Fruit fly (Drosophila melanogaster) whole organism, prepupa: ENCODE data around the gene qjt.

Experiments used
- CG10631 ChIP-seq: fragments of 200-800 bp; sonication (Bioruptor generic); optimal IDR thresholded peaks from 2 replicates; lab custom pipeline; 2016; ENCODE audit warnings: missing biosample characterization, missing genetic modification characterization
- CG16779 ChIP-seq: fragments of 200-800 bp; sonication (Bioruptor generic); optimal IDR thresholded peaks from 3 replicates; lab custom pipeline; 2017; ENCODE audit warnings: missing biosample characterization, mild to moderate bottlenecking, missing genetic modification characterization
- CG3919 ChIP-seq: fragments of 200-800 bp; sonication (Bioruptor generic); optimal IDR thresholded peaks from 3 replicates; lab custom pipeline; 2016; ENCODE audit warnings: missing biosample characterization, missing genetic modification characterization
- Eip75B ChIP-seq: fragments of 200-800 bp; sonication (Bioruptor generic); optimal IDR thresholded peaks from 3 replicates; lab custom pipeline; 2016; ENCODE audit warnings: missing biosample characterization, missing genetic modification characterization
- Smox ChIP-seq: fragments of 200-800 bp; sonication (Bioruptor generic); optimal IDR thresholded peaks from 3 replicates; lab custom pipeline; 2016; ENCODE audit warnings: missing biosample characterization, missing genetic modification characterization
- Sox102F ChIP-seq: fragments of 200-800 bp; sonication (Bioruptor generic); optimal IDR thresholded peaks from 2 replicates; lab custom pipeline; 2016; ENCODE audit warnings: missing biosample characterization, mild to moderate bottlenecking, missing genetic modification characterization
- cyc ChIP-seq: fragments of 200-800 bp; sonication (Bioruptor generic); optimal IDR thresholded peaks from 3 replicates; lab custom pipeline; 2016; ENCODE audit warnings: missing biosample characterization, missing genetic modification characterization
- eg ChIP-seq: fragments of 200-800 bp; sonication (Bioruptor generic); IDR thresholded peaks from 3 replicates; pipeline ENCODE4 v1.3.6; 2022; ENCODE audit warnings: missing biosample characterization, missing genetic modification characterization
- fd59A ChIP-seq: fragments of 200-800 bp; sonication (Bioruptor generic); optimal IDR thresholded peaks from 2 replicates; lab custom pipeline; 2017; ENCODE audit warnings: missing biosample characterization, mild to moderate bottlenecking, missing genetic modification characterization, missing genetic modification reagents

DNA sequence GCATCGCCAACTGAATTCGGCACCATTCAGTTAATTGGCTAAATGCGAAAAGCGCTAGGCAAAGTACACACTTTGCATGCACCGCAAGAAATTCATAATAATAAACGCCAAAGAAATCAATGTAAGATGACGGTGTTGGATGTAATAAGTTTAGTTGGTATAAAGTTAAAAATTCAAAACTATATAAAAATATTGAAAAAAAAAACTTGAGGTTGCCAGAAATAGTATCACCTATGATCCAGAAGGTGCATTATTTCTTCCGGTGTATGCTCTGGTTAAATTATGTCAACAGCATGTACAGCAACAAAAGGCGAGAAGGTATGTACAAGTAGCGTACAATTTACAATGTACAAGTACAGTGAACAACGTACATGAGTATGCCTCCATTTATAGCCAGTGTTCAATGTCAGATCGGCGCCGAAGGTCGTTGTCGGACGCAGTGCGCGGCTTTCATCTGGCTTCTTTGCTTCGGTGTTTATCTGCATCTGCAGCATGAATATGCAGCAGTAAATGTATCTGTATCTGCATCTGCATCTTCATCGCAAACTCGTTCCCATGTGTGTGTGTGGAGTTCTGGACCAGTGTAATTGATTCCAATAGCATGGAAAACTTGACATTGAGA, 18.1 kb downstream of the qjt start:
- TF ChIP-seq fd59A (GFP tag; lab: Kevin White, UChicago), result peak; percentile 78
- peak; percentile 84 for TF ChIP-seq Eip75B (GFP tag; lab: Kevin White, UChicago)
- TF ChIP-seq CG16779 (tag; lab: Kevin White, UChicago), result peak; percentile 73
- peak; percentile 37 for TF ChIP-seq Smox (GFP tag; lab: Kevin White, UChicago)
- TF ChIP-seq eg (GFP tag; lab: Robert Waterston, UW), result peak; percentile 84
- TF ChIP-seq CG3919 (GFP tag; lab: Kevin White, UChicago), result peak; percentile 89
- TF ChIP-seq Sox102F (GFP tag; lab: Kevin White, UChicago), result peak; percentile 43
- TF ChIP-seq CG10631, result peak; percentile 85
- TF ChIP-seq cyc, result peak; percentile 55
